Fruit fly (Drosophila melanogaster): ENCODE measurements around the gene CG15760.
A peak's percentile ranks its signal among the peaks of the same experiment; 100 is the strongest.

CG15760 gene

dm6 chrX:13627855-13628254 lies 41.6 kb upstream of the CG15760 start:
- no peak for TF ChIP-seq foxo (GFP tag; optimal IDR thresholded peaks at IDR 0.05)
- TF ChIP-seq Abd-B (GFP tag; optimal IDR thresholded peaks at IDR 0.05): no peak
- no peak for TF ChIP-seq h (GFP tag; optimal IDR thresholded peaks at IDR 0.05)
- no peak for TF ChIP-seq Mio (GFP tag; optimal IDR thresholded peaks at IDR 0.05)
- no peak for TF ChIP-seq Hr83 (GFP tag; optimal IDR thresholded peaks at IDR 0.05; ENCODE audit: poor library complexity, severe bottlenecking)
- no peak for TF ChIP-seq brk (GFP tag; optimal IDR thresholded peaks at IDR 0.05)
- TF ChIP-seq Rel (GFP tag; optimal IDR thresholded peaks at IDR 0.05): no peak
- TF ChIP-seq Rel (tag; optimal IDR thresholded peaks at IDR 0.05): no peak
- no peak for TF ChIP-seq Hnf4 (GFP tag; optimal IDR thresholded peaks at IDR 0.05)
- no peak for TF ChIP-seq dsf (GFP tag; optimal IDR thresholded peaks at IDR 0.05; ENCODE audit: borderline replicate concordance)
- TF ChIP-seq sage (GFP tag; optimal IDR thresholded peaks at IDR 0.05): no peak
- no peak for TF ChIP-seq sv (GFP tag; optimal IDR thresholded peaks at IDR 0.05)
- TF ChIP-seq Jra (GFP tag; optimal IDR thresholded peaks at IDR 0.05): no peak
- no peak for TF ChIP-seq tai (GFP tag; optimal IDR thresholded peaks at IDR 0.05)
- TF ChIP-seq pan (optimal IDR thresholded peaks at IDR 0.05): no peak
- no peak for TF ChIP-seq lola (GFP tag; optimal IDR thresholded peaks at IDR 0.05)
- no peak for TF ChIP-seq usp (GFP tag; optimal IDR thresholded peaks at IDR 0.05)
- no peak for TF ChIP-seq Myc (optimal IDR thresholded peaks at IDR 0.05)
- no peak for TF ChIP-seq Hr78 (GFP tag; optimal IDR thresholded peaks at IDR 0.05)

- no peak for TF ChIP-seq Rel (GFP tag; optimal IDR thresholded peaks at IDR 0.05)
- TF ChIP-seq Rel (tag; optimal IDR thresholded peaks at IDR 0.05): peak; percentile 76
- peak; percentile 14 for TF ChIP-seq rgr (GFP tag; optimal IDR thresholded peaks at IDR 0.05)
- no peak for TF ChIP-seq Dfd (GFP tag; optimal IDR thresholded peaks at IDR 0.05)
- peak; percentile 14 for TF ChIP-seq Sp1 (GFP tag; optimal IDR thresholded peaks at IDR 0.05)
- no peak for TF ChIP-seq N (GFP tag; optimal IDR thresholded peaks at IDR 0.05)
Observed at dm6 chrX:13629414-13629813, 40.1 kb upstream of the CG15760 start.

DNA sequence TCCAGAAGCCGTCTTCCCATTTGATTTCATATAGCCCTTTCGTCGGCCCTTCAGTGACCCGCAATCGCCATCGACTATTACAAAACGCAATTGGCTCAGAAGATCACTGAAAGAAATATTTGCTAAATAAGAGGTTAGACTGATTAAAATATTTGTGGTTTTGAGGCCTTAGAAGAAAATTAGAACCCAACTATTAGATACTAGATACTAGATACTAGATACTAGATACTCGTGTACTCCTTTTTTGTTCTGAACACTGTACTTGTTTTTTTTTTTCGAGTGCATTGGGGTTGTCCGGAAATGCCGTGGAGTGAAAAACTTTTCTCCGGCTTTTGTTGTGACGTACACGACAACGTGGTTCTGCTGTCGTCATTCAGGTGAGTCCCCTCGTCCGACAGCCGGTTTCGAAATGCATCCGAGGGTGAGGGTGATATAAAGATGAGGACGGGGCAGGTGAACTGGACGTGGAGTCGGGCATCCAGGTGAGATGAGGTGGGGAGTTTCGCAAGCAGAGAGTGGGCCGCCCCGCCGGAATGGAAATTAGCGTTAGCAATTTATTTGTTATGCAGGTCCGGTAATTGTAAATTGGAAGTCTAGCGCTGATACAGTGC lies 39.1 kb upstream of the CG15760 start:
- no peak for TF ChIP-seq Mio (GFP tag; optimal IDR thresholded peaks at IDR 0.05)
- TF ChIP-seq N (GFP tag; optimal IDR thresholded peaks at IDR 0.05): no peak
- peak; percentile 25 for TF ChIP-seq ey (GFP tag; optimal IDR thresholded peaks at IDR 0.05)
- no peak for TF ChIP-seq brk (GFP tag; optimal IDR thresholded peaks at IDR 0.05)
- peak; percentile 21 for TF ChIP-seq fru (GFP tag; optimal IDR thresholded peaks at IDR 0.05)
- TF ChIP-seq Hnf4 (GFP tag; optimal IDR thresholded peaks at IDR 0.05): peak; percentile 13
- TF ChIP-seq Hr78 (GFP tag; optimal IDR thresholded peaks at IDR 0.05): no peak
- TF ChIP-seq Vsx2 (GFP tag; optimal IDR thresholded peaks at IDR 0.05; ENCODE audit: partially characterized antibody): no peak
- no peak for TF ChIP-seq Rel (GFP tag; optimal IDR thresholded peaks at IDR 0.05)
- TF ChIP-seq Rel (tag; optimal IDR thresholded peaks at IDR 0.05): peak; percentile 95
- TF ChIP-seq dl (GFP tag; optimal IDR thresholded peaks at IDR 0.05; ENCODE audit: insufficient read depth in 1 of 2, partially characterized antibody in 2 of 2): no peak
- TF ChIP-seq CG32264 (GFP tag; optimal IDR thresholded peaks at IDR 0.05): no peak
- no peak for TF ChIP-seq CG9705 (GFP tag; optimal IDR thresholded peaks at IDR 0.05)
- no peak for TF ChIP-seq Hr83 (GFP tag; optimal IDR thresholded peaks at IDR 0.05; ENCODE audit: poor library complexity, severe bottlenecking)
- no peak for TF ChIP-seq tai (GFP tag; optimal IDR thresholded peaks at IDR 0.05)
- no peak for TF ChIP-seq dmrt93B (GFP tag; optimal IDR thresholded peaks at IDR 0.05)
- peak in 1 of 2 experiments; percentile 50 for TF ChIP-seq foxo (GFP tag; optimal IDR thresholded peaks at IDR 0.05)
- no peak for TF ChIP-seq woc (GFP tag; optimal IDR thresholded peaks at IDR 0.05)
- no peak for TF ChIP-seq jim (GFP tag; optimal IDR thresholded peaks at IDR 0.05)
- TF ChIP-seq Dif (GFP tag; optimal IDR thresholded peaks at IDR 0.05; ENCODE audit: partially characterized antibody): no peak
- peak; percentile 20 for TF ChIP-seq h (GFP tag; optimal IDR thresholded peaks at IDR 0.05)
- TF ChIP-seq Abd-B (GFP tag; optimal IDR thresholded peaks at IDR 0.05): no peak
- no peak for TF ChIP-seq Myc (optimal IDR thresholded peaks at IDR 0.05)
- TF ChIP-seq pan (optimal IDR thresholded peaks at IDR 0.05): no peak
- TF ChIP-seq OdsH (GFP tag; optimal IDR thresholded peaks at IDR 0.05): no peak

DNA sequence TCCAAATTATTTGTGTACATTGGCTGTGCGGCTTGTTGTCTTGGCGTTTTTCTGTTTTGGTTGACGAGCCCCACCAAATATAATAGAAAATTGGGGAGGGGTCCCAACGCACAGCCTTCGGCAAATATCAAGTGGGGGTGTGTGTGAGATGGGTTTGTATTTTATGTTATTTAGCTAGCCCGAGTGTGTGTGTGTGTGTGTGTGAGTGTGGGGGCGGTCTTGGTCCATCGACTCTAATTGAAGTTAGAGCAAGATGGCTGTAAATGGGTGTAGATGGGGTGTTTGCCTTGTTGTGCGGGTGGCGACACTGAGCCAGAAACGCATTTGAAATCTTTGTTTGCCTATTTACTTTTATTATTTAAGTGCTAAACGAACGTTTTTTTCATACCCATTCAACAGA lies 36.9 kb upstream of the CG15760 start:
- TF ChIP-seq Mio (GFP tag; optimal IDR thresholded peaks at IDR 0.05): no peak
- no peak for TF ChIP-seq br (GFP tag; optimal IDR thresholded peaks at IDR 0.05)
- peak; percentile 18 for TF ChIP-seq Hnf4 (GFP tag; optimal IDR thresholded peaks at IDR 0.05)
- no peak for TF ChIP-seq Vsx2 (GFP tag; optimal IDR thresholded peaks at IDR 0.05; ENCODE audit: partially characterized antibody)
- no peak for TF ChIP-seq fru (GFP tag; optimal IDR thresholded peaks at IDR 0.05)
- TF ChIP-seq foxo (GFP tag; optimal IDR thresholded peaks at IDR 0.05): no peak
